Fruit fly (Drosophila melanogaster) whole organism, prepupa: Measurements from ENCODE around the gene RpS19b.
A peak's percentile ranks its signal among the peaks of the same experiment; 100 is the strongest.

Experiments used
- Blimp-1 ChIP-seq: fragments of 200-800 bp; sonication (Bioruptor generic); optimal IDR thresholded peaks from 3 replicates; lab custom pipeline; 2017; ENCODE audit warnings: missing biosample characterization, missing genetic modification characterization, mild to moderate bottlenecking, moderate library complexity, missing genetic modification reagents
- CG10669 ChIP-seq: fragments of 200-800 bp; sonication (Bioruptor generic); optimal IDR thresholded peaks from 3 replicates; lab custom pipeline; 2018; ENCODE audit warnings: missing biosample characterization, mild to moderate bottlenecking, missing genetic modification characterization, moderate library complexity
- CG11294 ChIP-seq: fragments of 200-800 bp; sonication (Bioruptor generic); IDR thresholded peaks from 2 replicates; pipeline ENCODE4 v1.3.6; 2022; ENCODE audit warnings: missing biosample characterization, missing genetic modification characterization
- CG11762 ChIP-seq: fragments of 200-800 bp; sonication (Bioruptor generic); optimal IDR thresholded peaks from 3 replicates; lab custom pipeline; 2016; ENCODE audit warnings: missing biosample characterization, missing genetic modification characterization; ENCODE audit not compliant: insufficient read depth
- CG11902 ChIP-seq: fragments of 200-800 bp; sonication (Bioruptor generic); optimal IDR thresholded peaks from 3 replicates; lab custom pipeline; 2016; ENCODE audit warnings: missing biosample characterization, missing genetic modification characterization
- CG15336 ChIP-seq: fragments of 200-800 bp; sonication (Bioruptor generic); IDR thresholded peaks from 2 replicates; pipeline ENCODE4 v1.3.6; 2022; ENCODE audit warnings: missing biosample characterization, missing genetic modification characterization
- CG1621 ChIP-seq: fragments of 200-800 bp; sonication (Bioruptor generic); optimal IDR thresholded peaks from 3 replicates; lab custom pipeline; 2018; ENCODE audit warnings: missing biosample characterization, mild to moderate bottlenecking, missing genetic modification characterization
- CG16779 ChIP-seq: fragments of 200-800 bp; sonication (Bioruptor generic); optimal IDR thresholded peaks from 3 replicates; lab custom pipeline; 2017; ENCODE audit warnings: missing biosample characterization, mild to moderate bottlenecking, missing genetic modification characterization
- CG32006 ChIP-seq: fragments of 200-800 bp; sonication (Bioruptor generic); optimal IDR thresholded peaks from 3 replicates; lab custom pipeline; 2017; ENCODE audit warnings: missing biosample characterization, mild to moderate bottlenecking, missing genetic modification characterization
- CG34406 ChIP-seq: fragments of 200-800 bp; sonication (Bioruptor generic); optimal IDR thresholded peaks from 3 replicates; lab custom pipeline; 2016; ENCODE audit warnings: missing biosample characterization, missing genetic modification characterization
- CG3919 ChIP-seq: fragments of 200-800 bp; sonication (Bioruptor generic); optimal IDR thresholded peaks from 3 replicates; lab custom pipeline; 2016; ENCODE audit warnings: missing biosample characterization, missing genetic modification characterization
- CG6163 ChIP-seq: fragments of 200-800 bp; sonication (Bioruptor generic); IDR thresholded peaks from 3 replicates; pipeline ENCODE4 v1.3.6; 2022; ENCODE audit warnings: missing biosample characterization, missing genetic modification characterization
- CG6276 ChIP-seq: fragments of 200-800 bp; sonication (Bioruptor generic); optimal IDR thresholded peaks from 2 replicates; lab custom pipeline; 2017; ENCODE audit warnings: missing biosample characterization, mild to moderate bottlenecking, missing genetic modification characterization
- CG6808 ChIP-seq: fragments of 200-800 bp; sonication (Bioruptor generic); optimal IDR thresholded peaks from 3 replicates; lab custom pipeline; 2017; ENCODE audit warnings: missing biosample characterization, missing genetic modification characterization, mild to moderate bottlenecking, moderate library complexity, missing genetic modification reagents
- CG6854 ChIP-seq: fragments of 200-800 bp; sonication (Bioruptor generic); optimal IDR thresholded peaks from 2 replicates; lab custom pipeline; 2017; ENCODE audit warnings: missing biosample characterization, mild to moderate bottlenecking, missing genetic modification characterization
- CG7368 ChIP-seq: fragments of 200-800 bp; sonication (Bioruptor generic); optimal IDR thresholded peaks from 3 replicates; lab custom pipeline; 2016; ENCODE audit warnings: missing biosample characterization, missing genetic modification characterization
- CG8119 ChIP-seq: fragments of 200-800 bp; sonication (Bioruptor generic); IDR thresholded peaks from 3 replicates; pipeline ENCODE4 v1.3.6; 2022; ENCODE audit warnings: missing biosample characterization, missing genetic modification characterization
- CG8319 ChIP-seq: fragments of 200-800 bp; sonication (Bioruptor generic); optimal IDR thresholded peaks from 3 replicates; lab custom pipeline; 2016; ENCODE audit warnings: missing biosample characterization, missing genetic modification characterization
- CG9139 ChIP-seq: fragments of 200-800 bp; sonication (Bioruptor generic); optimal IDR thresholded peaks from 3 replicates; lab custom pipeline; 2017; ENCODE audit warnings: missing biosample characterization, mild to moderate bottlenecking, missing genetic modification characterization
- Ets96B ChIP-seq: fragments of 200-800 bp; optimal IDR thresholded peaks from 2 replicates; lab custom pipeline; 2019; ENCODE audit warnings: missing biosample characterization, mild to moderate bottlenecking, missing genetic modification characterization, moderate library complexity
- Gug ChIP-seq: fragments of 200-800 bp; sonication (Bioruptor generic); IDR thresholded peaks from 2 replicates; pipeline ENCODE4 v1.3.6; 2022; ENCODE audit warnings: missing biosample characterization, missing genetic modification characterization
- Hr38 ChIP-seq: sonication (Bioruptor generic); optimal IDR thresholded peaks from 2 replicates; lab custom pipeline; 2016; ENCODE audit warnings: missing biosample characterization, missing genetic modification characterization
- Hr39 ChIP-seq: fragments of 200-800 bp; sonication (Bioruptor generic); optimal IDR thresholded peaks from 2 replicates; lab custom pipeline; 2016; ENCODE audit warnings: missing biosample characterization, missing genetic modification characterization
- Lpt ChIP-seq: fragments of 200-800 bp; sonication (Bioruptor generic); optimal IDR thresholded peaks from 3 replicates; lab custom pipeline; 2016; ENCODE audit warnings: missing biosample characterization, missing genetic modification characterization
- OdsH ChIP-seq: fragments of 200-800 bp; sonication (Bioruptor generic); optimal IDR thresholded peaks from 3 replicates; lab custom pipeline; 2016; ENCODE audit warnings: missing biosample characterization, missing genetic modification characterization
- Smox ChIP-seq: fragments of 200-800 bp; sonication (Bioruptor generic); optimal IDR thresholded peaks from 3 replicates; lab custom pipeline; 2016; ENCODE audit warnings: missing biosample characterization, missing genetic modification characterization
- Sox102F ChIP-seq: fragments of 200-800 bp; sonication (Bioruptor generic); optimal IDR thresholded peaks from 2 replicates; lab custom pipeline; 2016; ENCODE audit warnings: missing biosample characterization, mild to moderate bottlenecking, missing genetic modification characterization
- Sox15 ChIP-seq: fragments of 200-800 bp; sonication (Bioruptor generic); optimal IDR thresholded peaks from 3 replicates; lab custom pipeline; 2016; ENCODE audit warnings: missing biosample characterization, missing genetic modification characterization
- achi ChIP-seq: fragments of 200-800 bp; sonication (Bioruptor generic); optimal IDR thresholded peaks from 3 replicates; lab custom pipeline; 2016; ENCODE audit warnings: missing biosample characterization, missing genetic modification characterization
- dac ChIP-seq: fragments of 200-800 bp; sonication (Bioruptor generic); optimal IDR thresholded peaks from 2 replicates; lab custom pipeline; 2017; ENCODE audit warnings: missing biosample characterization, mild to moderate bottlenecking, missing genetic modification characterization
- dsx ChIP-seq: fragments of 200-800 bp; optimal IDR thresholded peaks from 3 replicates; lab custom pipeline; 2019; ENCODE audit warnings: missing biosample characterization, mild to moderate bottlenecking, missing genetic modification characterization, moderate library complexity; ENCODE audit not compliant: poor library complexity, severe bottlenecking
- eg ChIP-seq: fragments of 200-800 bp; sonication (Bioruptor generic); IDR thresholded peaks from 3 replicates; pipeline ENCODE4 v1.3.6; 2022; ENCODE audit warnings: missing biosample characterization, missing genetic modification characterization
- esn ChIP-seq: fragments of 200-800 bp; sonication (Bioruptor generic); optimal IDR thresholded peaks from 2 replicates; lab custom pipeline; 2016; ENCODE audit warnings: missing biosample characterization, mild to moderate bottlenecking, missing genetic modification characterization, moderate library complexity
- fd59A ChIP-seq: fragments of 200-800 bp; sonication (Bioruptor generic); optimal IDR thresholded peaks from 2 replicates; lab custom pipeline; 2017; ENCODE audit warnings: missing biosample characterization, mild to moderate bottlenecking, missing genetic modification characterization, missing genetic modification reagents
- fd85E ChIP-seq: fragments of 200-800 bp; sonication (Bioruptor generic); optimal IDR thresholded peaks from 3 replicates; lab custom pipeline; 2016; ENCODE audit warnings: missing biosample characterization, missing genetic modification characterization
- fkh ChIP-seq: fragments of 200-800 bp; sonication (Bioruptor generic); optimal IDR thresholded peaks from 3 replicates; lab custom pipeline; 2017; ENCODE audit warnings: missing biosample characterization, mild to moderate bottlenecking, missing genetic modification characterization, moderate library complexity
- lz ChIP-seq: fragments of 200-800 bp; sonication (Bioruptor generic); optimal IDR thresholded peaks from 3 replicates; lab custom pipeline; 2016; ENCODE audit warnings: missing biosample characterization, missing genetic modification characterization
- net ChIP-seq: fragments of 200-800 bp; sonication (Bioruptor generic); optimal IDR thresholded peaks from 3 replicates; lab custom pipeline; 2016; ENCODE audit warnings: missing biosample characterization, missing genetic modification characterization
- pdm3 ChIP-seq: fragments of 200-800 bp; sonication (Bioruptor generic); optimal IDR thresholded peaks from 3 replicates; lab custom pipeline; 2016; ENCODE audit warnings: missing biosample characterization, missing genetic modification characterization
- salr ChIP-seq, 2 experiments: fragments of 200-800 bp; sonication (Bioruptor generic); optimal IDR thresholded peaks; 3 replicates each; lab custom pipeline; 2016 to 2018; ENCODE audit warnings: missing biosample characterization in 2 of 2, missing genetic modification characterization in 2 of 2, mild to moderate bottlenecking in 1 of 2
- spab ChIP-seq: fragments of 200-800 bp; sonication (Bioruptor generic); optimal IDR thresholded peaks from 2 replicates; lab custom pipeline; 2017; ENCODE audit warnings: missing biosample characterization, mild to moderate bottlenecking, missing genetic modification characterization, missing genetic modification reagents
- ss ChIP-seq, 2 experiments: fragments of 200-800 bp; sonication (Bioruptor generic); optimal IDR thresholded peaks; 2 replicates in 1 of 2; 3 replicates in 1 of 2; lab custom pipeline; 2017 to 2018; ENCODE audit warnings: mild to moderate bottlenecking in 2 of 2, missing biosample characterization in 2 of 2, missing genetic modification characterization in 2 of 2, moderate library complexity in 1 of 2
- svp ChIP-seq: fragments of 200-800 bp; sonication (Bioruptor generic); peaks from one replicate; lab custom pipeline; 2016; ENCODE audit warnings: missing biosample characterization, missing genetic modification characterization
- topi ChIP-seq: fragments of 200-800 bp; sonication (Bioruptor generic); optimal IDR thresholded peaks from 3 replicates; lab custom pipeline; 2016; ENCODE audit warnings: missing biosample characterization, missing genetic modification characterization

Gene RpS19b

DNA sequence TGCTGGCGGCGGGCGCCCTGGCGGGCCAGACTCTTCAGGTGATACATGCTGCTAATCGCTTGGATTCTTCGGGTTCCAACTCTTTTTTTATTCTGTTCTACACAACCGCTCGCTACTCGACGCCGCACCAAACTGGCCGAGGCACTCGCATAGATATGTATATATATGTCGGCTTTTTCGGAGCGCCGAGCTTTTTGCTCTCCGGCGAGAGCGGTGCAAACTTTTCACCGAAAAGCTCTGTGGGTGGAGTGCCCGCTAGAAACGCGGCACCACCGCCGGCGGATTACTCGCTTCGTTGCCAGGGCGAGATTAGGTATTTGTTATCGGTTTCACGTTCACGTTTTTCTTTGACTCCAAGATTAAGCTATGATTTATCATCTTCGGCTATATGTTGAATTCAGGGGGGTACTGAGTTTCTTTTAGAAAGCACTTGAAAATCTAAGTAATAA lies 9.7 kb upstream of the RpS19b start, which contains the start of gene Gdh (continued):
- TF ChIP-seq CG11294 (GFP tag; lab: Robert Waterston, UW) (no peak), CG11902 (GFP tag; lab: Kevin White, UChicago) (no peak), lz (GFP tag; lab: Kevin White, UChicago) (no peak), spab (GFP tag; lab: Kevin White, UChicago) (no peak), CG10669 (no peak), dsx (peak; percentile 15), CG16779 (tag; lab: Kevin White, UChicago) (peak; percentile 40)

DNA sequence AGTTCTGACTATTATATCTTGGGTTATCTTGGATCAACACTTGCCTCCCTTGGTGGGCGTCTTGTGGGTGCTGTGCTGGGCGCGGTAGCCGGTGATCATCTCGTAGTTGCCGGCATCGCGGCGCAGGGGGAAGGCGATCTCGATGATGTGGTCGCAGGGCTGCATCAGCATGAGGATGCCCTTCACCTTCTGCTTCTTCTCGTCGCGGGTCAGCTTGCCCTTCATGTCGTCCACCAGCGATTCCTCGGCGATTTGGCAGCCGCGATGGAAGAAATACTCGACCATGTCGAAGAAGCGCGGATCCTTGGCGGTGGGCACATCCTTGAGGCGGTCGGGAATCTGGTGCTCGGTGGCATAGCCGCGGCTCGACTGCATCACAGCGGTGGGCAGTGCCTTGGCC lies 9.2 kb upstream of the RpS19b start:
- no peak for TF ChIP-seq topi (GFP tag; lab: Kevin White, UChicago)
- no peak for TF ChIP-seq svp (GFP tag; lab: Kevin White, UChicago)
- TF ChIP-seq CG16779 (tag; lab: Kevin White, UChicago) = no peak
- no peak for TF ChIP-seq Lpt (GFP tag; lab: Kevin White, UChicago)
- no peak for TF ChIP-seq CG34406 (GFP tag; lab: Kevin White, UChicago)
- no peak for TF ChIP-seq Hr39 (GFP tag; lab: Kevin White, UChicago)
- no peak for TF ChIP-seq dac (GFP tag; lab: Kevin White, UChicago)
- no peak for TF ChIP-seq esn (GFP tag; lab: Kevin White, UChicago)
- TF ChIP-seq pdm3 (GFP tag; lab: Kevin White, UChicago) = no peak
- TF ChIP-seq CG6276 (GFP tag; lab: Kevin White, UChicago) = no peak
- TF ChIP-seq fd59A (GFP tag; lab: Kevin White, UChicago) = no peak
- TF ChIP-seq Sox15 (GFP tag; lab: Kevin White, UChicago) = no peak
- no peak for TF ChIP-seq eg (GFP tag; lab: Robert Waterston, UW)
- no peak for TF ChIP-seq fkh (GFP tag; lab: Kevin White, UChicago)
- no peak for TF ChIP-seq OdsH (GFP tag; lab: Kevin White, UChicago)
- TF ChIP-seq Ets96B (tag; lab: Kevin White, UChicago) = no peak
- TF ChIP-seq CG15336 (GFP tag; lab: Robert Waterston, UW) = no peak

DNA sequence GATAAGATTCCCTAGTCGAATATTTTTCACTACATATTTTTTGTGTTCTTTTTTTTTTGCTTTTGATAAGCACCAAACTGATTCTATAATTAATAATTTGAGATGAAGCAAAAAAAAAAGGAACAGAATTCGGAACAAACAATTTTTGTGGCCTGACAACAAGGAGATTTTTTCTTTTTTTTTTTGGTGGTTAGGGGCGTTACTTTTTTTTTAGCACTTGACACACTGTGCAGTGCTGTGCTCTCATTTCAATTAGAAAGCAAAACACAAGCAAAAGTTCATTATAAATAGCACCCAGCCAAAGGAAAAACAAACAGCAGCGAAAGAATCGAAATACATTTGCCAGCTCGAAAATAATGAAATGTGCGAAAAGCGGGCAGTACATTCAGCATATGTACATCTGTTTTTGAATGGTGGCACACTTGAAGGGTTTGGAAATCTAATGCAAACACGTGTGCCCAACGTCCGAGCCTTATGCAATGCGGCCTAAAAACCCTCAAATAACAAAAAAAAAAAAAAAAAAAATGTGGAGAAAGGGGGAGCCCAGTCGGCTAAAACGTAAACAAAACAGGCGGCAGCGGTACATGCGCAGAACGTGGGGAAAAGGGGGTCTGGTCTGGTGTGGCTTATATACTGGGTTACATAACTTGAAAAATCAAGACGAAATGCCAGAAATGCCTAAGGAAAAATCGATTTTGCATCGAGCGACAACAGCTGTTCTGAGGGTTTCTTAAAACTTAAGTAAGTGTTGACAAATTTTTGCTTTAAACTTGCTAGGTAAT lies 8.5 kb upstream of the RpS19b start:
- TF ChIP-seq Gug (GFP tag; lab: Robert Waterston, UW) (no peak; the same call in 1 of the 2 replicates), dsx (no peak), CG6854 (GFP tag; lab: Kevin White, UChicago) (no peak), Hr38 (GFP tag; lab: Kevin White, UChicago) (no peak), Smox (GFP tag; lab: Kevin White, UChicago) (no peak), net (GFP tag; lab: Kevin White, UChicago) (peak; percentile 26), CG1621 (no peak), Sox102F (GFP tag; lab: Kevin White, UChicago) (no peak), salr (GFP tag; optimal IDR thresholded peaks at IDR 0.05; lab: Kevin White, UChicago) (peak in 1 of 2 experiments; percentile 29), Blimp-1 (no peak), CG7368 (GFP tag; lab: Kevin White, UChicago) (no peak), achi (peak; percentile 17), fd85E (GFP tag; lab: Kevin White, UChicago) (no peak), topi (GFP tag; lab: Kevin White, UChicago) (peak; percentile 25), dac (GFP tag; lab: Kevin White, UChicago) (no peak), CG6163 (peak; percentile 43; the same call in 2 of the 3 replicates), spab (GFP tag; lab: Kevin White, UChicago) (no peak), eg (GFP tag; lab: Robert Waterston, UW) (peak; percentile 70), CG6276 (GFP tag; lab: Kevin White, UChicago) (peak; percentile 50), CG9139 (GFP tag; lab: Kevin White, UChicago) (no peak), lz (GFP tag; lab: Kevin White, UChicago) (peak; percentile 38), CG32006 (GFP tag; lab: Kevin White, UChicago) (peak; percentile 44), Lpt (GFP tag; lab: Kevin White, UChicago) (no peak), CG8119 (GFP tag; lab: Robert Waterston, UW) (peak; percentile 57; the same call in 2 of the 3 replicates), svp (GFP tag; lab: Kevin White, UChicago) (peak; percentile 28), CG11762 (no peak), CG34406 (GFP tag; lab: Kevin White, UChicago) (no peak), Sox15 (GFP tag; lab: Kevin White, UChicago) (no peak), CG6808 (GFP tag; lab: Kevin White, UChicago) (no peak), CG8319 (GFP tag; lab: Kevin White, UChicago) (no peak), CG3919 (GFP tag; lab: Kevin White, UChicago) (peak; percentile 23), ss (GFP tag; optimal IDR thresholded peaks at IDR 0.05; lab: Kevin White, UChicago) (no peak)
